Worm (Caenorhabditis elegans): ENCODE measurements around the gene Y54E2A.4.

DNA sequence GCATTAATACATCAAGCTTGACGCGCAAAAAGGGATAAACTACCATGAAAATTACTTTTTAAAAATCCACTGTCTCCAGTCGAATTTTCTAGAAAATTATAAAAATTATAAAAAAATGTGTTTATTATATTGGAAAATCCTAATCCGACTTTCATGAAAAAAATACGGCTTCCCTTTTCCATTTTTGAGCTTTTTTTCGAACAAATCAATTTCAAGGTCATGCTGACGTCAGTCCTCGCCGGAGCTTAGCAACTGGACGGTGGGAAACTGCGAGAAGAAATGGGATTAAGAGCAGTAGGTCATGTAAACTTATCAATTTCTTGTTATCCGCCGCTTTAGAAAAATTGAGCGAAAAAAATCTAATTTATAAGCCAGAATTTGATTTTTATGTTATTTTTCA is 9.3 kb upstream of the Y54E2A.4 start:
- TF ChIP-seq him-1 (tag; optimal IDR thresholded peaks at IDR 0.05) (no peak), W03F9.2 (tag; optimal IDR thresholded peaks at IDR 0.05) (no peak)

All from whole organism, L4/young adult.